Worm (Caenorhabditis elegans) whole organism, late embryonic: ENCODE measurements around the gene rab-19.

Source experiments
- F13H6.1 ChIP-seq: sonication (generic microtip); optimal IDR thresholded peaks from 2 replicates; lab custom pipeline; 2016; ENCODE audit warnings: missing genetic modification characterization, missing compliant biosample characterization
- ceh-2 ChIP-seq: sonication (generic microtip); optimal IDR thresholded peaks from 2 replicates; lab custom pipeline; 2016; ENCODE audit warnings: missing genotype, missing genetic modification characterization, missing compliant biosample characterization
- fkh-6 ChIP-seq: sonication (generic microtip); optimal IDR thresholded peaks from 2 replicates; lab custom pipeline; 2016; ENCODE audit warnings: missing genetic modification characterization, missing compliant biosample characterization
- mec-3 ChIP-seq: sonication (generic microtip); optimal IDR thresholded peaks from 2 replicates; lab custom pipeline; 2016; ENCODE audit warnings: borderline replicate concordance, missing genetic modification characterization, missing compliant biosample characterization
- sdc-2 ChIP-seq: sonication (generic microtip); optimal IDR thresholded peaks from 2 replicates; lab custom pipeline; 2016; ENCODE audit warnings: missing genotype, missing genetic modification characterization, missing compliant biosample characterization
- tbx-2 ChIP-seq: sonication (generic microtip); optimal IDR thresholded peaks from 2 replicates; lab custom pipeline; 2016; ENCODE audit warnings: missing genetic modification characterization, missing compliant biosample characterization

DNA sequence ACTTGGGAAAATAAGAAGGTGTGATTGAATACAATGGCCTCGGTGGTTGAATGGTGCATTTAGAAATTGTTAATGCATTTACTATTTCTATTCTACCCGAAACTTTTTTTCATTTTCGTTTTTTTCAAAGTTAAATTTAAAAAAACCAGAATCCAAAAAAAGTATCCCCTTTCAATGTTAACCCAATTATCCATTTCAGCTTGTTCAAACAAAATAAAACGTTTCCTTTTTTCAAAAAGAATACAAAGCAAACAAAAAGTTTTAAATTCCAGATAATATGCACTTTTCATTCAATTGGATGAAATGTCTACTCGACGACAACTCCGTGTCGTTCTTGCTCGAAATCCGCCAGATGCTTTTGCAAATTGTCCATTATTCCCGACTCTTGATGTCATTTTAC, 41.6 kb downstream of the rab-19 start, which contains the start of gene W02A2.5:
- TF ChIP-seq tbx-2 (tag; lab: Kevin White, UChicago) (no peak), F13H6.1 (no peak), sdc-2 (tag; lab: Kevin White, UChicago) (no peak), ceh-2 (tag; lab: Kevin White, UChicago) (no peak), fkh-6 (tag; lab: Kevin White, UChicago) (no peak), mec-3 (tag; lab: Kevin White, UChicago) (no peak)
